Worm (Caenorhabditis elegans) whole organism, L3 larva: ENCODE results near the gene T05B4.13.
A peak's percentile ranks its signal among the peaks of the same experiment; 100 is the strongest.

Experiments used
- R02D3.7 ChIP-seq: fragments of 150-350 bp; optimal IDR thresholded peaks from 2 replicates; lab custom pipeline; 2014; ENCODE audit warnings: missing biosample characterization, missing genetic modification characterization
- ZK546.5 ChIP-seq: sonication (generic microtip); optimal IDR thresholded peaks from 2 replicates; lab custom pipeline; 2017; ENCODE audit warnings: missing biosample characterization, missing genetic modification characterization
- ceh-16 ChIP-seq: sonication (generic microtip); optimal IDR thresholded peaks from 2 replicates; lab custom pipeline; 2017; ENCODE audit warnings: missing biosample characterization, missing genetic modification characterization
- ceh-28 ChIP-seq: fragments of 150-350 bp; optimal IDR thresholded peaks from 2 replicates; lab custom pipeline; 2014; ENCODE audit warnings: missing biosample characterization, missing genetic modification reagents, missing genetic modification characterization
- ceh-82 ChIP-seq: fragments of 150-350 bp; optimal IDR thresholded peaks from 2 replicates; lab custom pipeline; 2014; ENCODE audit warnings: missing biosample characterization, missing genetic modification characterization
- ceh-9 ChIP-seq: sonication (generic microtip); optimal IDR thresholded peaks from 2 replicates; lab custom pipeline; 2018; ENCODE audit warnings: missing biosample characterization, missing genetic modification characterization
- daf-12 ChIP-seq: fragments of 150-350 bp; optimal IDR thresholded peaks from 2 replicates; lab custom pipeline; 2014; ENCODE audit warnings: missing biosample characterization, missing genetic modification reagents, missing genetic modification characterization
- egl-27 ChIP-seq: sonication (generic microtip); optimal IDR thresholded peaks from 4 replicates; lab custom pipeline; 2017; ENCODE audit warnings: missing biosample characterization, missing genetic modification reagents, missing genetic modification characterization
- egl-5 ChIP-seq: fragments of 150-350 bp; optimal IDR thresholded peaks from 2 replicates; lab custom pipeline; 2017; ENCODE audit warnings: missing biosample characterization, missing genetic modification reagents, missing genetic modification characterization, inconsistent platforms
- elt-1 ChIP-seq: fragments of 150-350 bp; optimal IDR thresholded peaks from 2 replicates; lab custom pipeline; 2014; ENCODE audit warnings: missing biosample characterization, missing genetic modification characterization
- elt-2 ChIP-seq: sonication (generic microtip); optimal IDR thresholded peaks from 2 replicates; lab custom pipeline; 2016; ENCODE audit warnings: missing genetic modification reagents, mild to moderate bottlenecking, missing genetic modification characterization, missing compliant biosample characterization
- eor-1 ChIP-seq, 2 experiments: fragments of 150-350 bp; optimal IDR thresholded peaks; 2 replicates each; lab custom pipeline; 2014 to 2018; ENCODE audit warnings: missing biosample characterization in 2 of 2, missing genetic modification characterization in 2 of 2
- fkh-10 ChIP-seq: sonication (generic microtip); optimal IDR thresholded peaks from 2 replicates; lab custom pipeline; 2017; ENCODE audit warnings: missing biosample characterization, missing genetic modification reagents, missing genetic modification characterization
- fos-1 ChIP-seq: fragments of 150-350 bp; optimal IDR thresholded peaks from 2 replicates; lab custom pipeline; 2014; ENCODE audit warnings: missing biosample characterization, missing genetic modification characterization
- hmg-11 ChIP-seq: sonication (generic microtip); optimal IDR thresholded peaks from 2 replicates; lab custom pipeline; 2016; ENCODE audit warnings: missing genetic modification characterization, missing compliant biosample characterization
- jun-1 ChIP-seq: fragments of 150-350 bp; optimal IDR thresholded peaks from 2 replicates; lab custom pipeline; 2014; ENCODE audit warnings: missing biosample characterization, missing genetic modification reagents, missing genetic modification characterization
- lsy-12 ChIP-seq: sonication (generic microtip); optimal IDR thresholded peaks from 2 replicates; lab custom pipeline; 2016; ENCODE audit warnings: mild to moderate bottlenecking, missing genetic modification characterization, missing compliant biosample characterization
- mdl-1 ChIP-seq: fragments of 150-350 bp; optimal IDR thresholded peaks from 2 replicates; lab custom pipeline; 2014; ENCODE audit warnings: missing biosample characterization, missing genetic modification characterization
- mml-1 ChIP-seq: fragments of 150-350 bp; sonication (generic microtip); optimal IDR thresholded peaks from 3 replicates; lab custom pipeline; 2014; ENCODE audit warnings: missing biosample characterization, missing genetic modification characterization
- nfya-1 ChIP-seq: sonication (generic microtip); optimal IDR thresholded peaks from 2 replicates; lab custom pipeline; 2017; ENCODE audit warnings: missing genetic modification characterization, mild to moderate bottlenecking, missing compliant biosample characterization, antibody characterized with exemption, moderate library complexity; ENCODE audit not compliant: insufficient read depth
- nhr-11 ChIP-seq: fragments of 150-350 bp; optimal IDR thresholded peaks from 2 replicates; lab custom pipeline; 2014; ENCODE audit warnings: missing biosample characterization, missing genetic modification characterization
- nhr-12 ChIP-seq: fragments of 150-350 bp; optimal IDR thresholded peaks from 2 replicates; lab custom pipeline; 2014; ENCODE audit warnings: missing biosample characterization, missing genetic modification characterization
- nhr-237 ChIP-seq: fragments of 150-350 bp; optimal IDR thresholded peaks from 2 replicates; lab custom pipeline; 2014; ENCODE audit warnings: missing biosample characterization, missing genetic modification characterization
- nhr-43 ChIP-seq: sonication (generic microtip); optimal IDR thresholded peaks from 2 replicates; lab custom pipeline; 2016; ENCODE audit warnings: mild to moderate bottlenecking, missing genetic modification characterization, missing compliant biosample characterization; ENCODE audit not compliant: poor library complexity, severe bottlenecking
- nhr-76 ChIP-seq: fragments of 150-350 bp; sonication (generic microtip); optimal IDR thresholded peaks from 5 replicates; lab custom pipeline; 2014; ENCODE audit warnings: missing biosample characterization, missing genetic modification characterization
- nhr-77 ChIP-seq: fragments of 150-350 bp; optimal IDR thresholded peaks from 2 replicates; lab custom pipeline; 2014; ENCODE audit warnings: missing biosample characterization, missing genetic modification characterization
- pha-4 ChIP-seq: fragments of 150-350 bp; optimal IDR thresholded peaks from 2 replicates; lab custom pipeline; 2014; ENCODE audit warnings: missing biosample characterization, missing genetic modification reagents, missing genetic modification characterization
- pqm-1 ChIP-seq: fragments of 150-350 bp; optimal IDR thresholded peaks from 2 replicates; lab custom pipeline; 2017; ENCODE audit warnings: missing biosample characterization, missing genetic modification characterization, inconsistent platforms
- sea-2 ChIP-seq: fragments of 150-350 bp; sonication (generic microtip); optimal IDR thresholded peaks from 4 replicates; lab custom pipeline; 2014; ENCODE audit warnings: missing biosample characterization, missing genetic modification reagents, missing genetic modification characterization
- snpc-4 ChIP-seq: fragments of 150-350 bp; optimal IDR thresholded peaks from 2 replicates; lab custom pipeline; 2014; ENCODE audit warnings: missing biosample characterization, missing genetic modification characterization
- tbx-2 ChIP-seq: sonication (generic microtip); optimal IDR thresholded peaks from 2 replicates; lab custom pipeline; 2016; ENCODE audit warnings: mild to moderate bottlenecking, missing genetic modification characterization, missing compliant biosample characterization
- unc-39 ChIP-seq: sonication (generic microtip); optimal IDR thresholded peaks from 4 replicates; lab custom pipeline; 2017; ENCODE audit warnings: missing biosample characterization, missing genetic modification characterization
- unc-62 ChIP-seq: fragments of 150-350 bp; sonication (generic microtip); optimal IDR thresholded peaks from 4 replicates; lab custom pipeline; 2014; ENCODE audit warnings: missing biosample characterization, missing genetic modification reagents, missing genetic modification characterization
- ztf-11 ChIP-seq: fragments of 150-350 bp; optimal IDR thresholded peaks from 2 replicates; lab custom pipeline; 2014; ENCODE audit warnings: missing biosample characterization, missing genetic modification characterization
- ztf-4 ChIP-seq: fragments of 150-350 bp; optimal IDR thresholded peaks from 2 replicates; lab custom pipeline; 2014; ENCODE audit warnings: missing biosample characterization, missing genetic modification characterization

The T05B4.13 gene

ce11 chrV:4162922-4163321 lies 35.6 kb upstream of the T05B4.13 start, which contains the start of gene Y45G5AM.4:
Y45G5AM.4 (plus strand) TSS chrV:4163222.
- TF ChIP-seq ceh-16 (tag; lab: Kevin White, UChicago) (no peak), daf-12 (tag; lab: Kevin White, UChicago) (no peak)

- TF ChIP-seq jun-1 (no peak), R02D3.7 (no peak), elt-2 (tag; lab: Kevin White, UChicago) (no peak), nhr-43 (tag; lab: Kevin White, UChicago) (no peak), ZK546.5 (tag; lab: Kevin White, UChicago) (no peak), nhr-77 (tag; lab: Kevin White, UChicago) (no peak), mdl-1 (tag; lab: Kevin White, UChicago) (no peak), nfya-1 (tag; lab: Kevin White, UChicago) (no peak), ceh-9 (tag; lab: Kevin White, UChicago) (no peak), mml-1 (tag; lab: Kevin White, UChicago) (no peak), eor-1 (tag; optimal IDR thresholded peaks at IDR 0.05; lab: Kevin White, UChicago) (no peak), snpc-4 (tag; lab: Kevin White, UChicago) (no peak), pqm-1 (tag; lab: Kevin White, UChicago) (no peak), egl-5 (tag; lab: Kevin White, UChicago) (no peak), ztf-11 (tag; lab: Kevin White, UChicago) (no peak), ceh-16 (tag; lab: Kevin White, UChicago) (no peak), egl-27 (tag; lab: Kevin White, UChicago) (no peak)
- TF ChIP-seq, all 47 proteins: peak for 0
These were observed 32.8 kb upstream of the T05B4.13 start, which contains the start of gene Y45G5AM.5 for ce11 chrV:4160086-4160485. Y45G5AM.5 (plus strand) TSS chrV:4160386.

ce11 chrV:4157291-4157690 lies 30.0 kb upstream of the T05B4.13 start:
- TF ChIP-seq jun-1 = no peak
- peak; percentile 12 for TF ChIP-seq nfya-1 (tag; lab: Kevin White, UChicago)
- no peak for TF ChIP-seq nhr-237 (tag; lab: Kevin White, UChicago)
- TF ChIP-seq elt-2 (tag; lab: Kevin White, UChicago) = peak; percentile 16

ce11 chrV:4152200-4152599 lies 24.9 kb upstream of the T05B4.13 start, which contains the start of gene Y45G5AM.6:
Y45G5AM.6 (minus strand) TSS chrV:4152300.
- TF ChIP-seq jun-1 (no peak), fos-1 (no peak), nhr-76 (tag; lab: Kevin White, UChicago) (no peak), elt-1 (tag; lab: Kevin White, UChicago) (no peak), ceh-9 (tag; lab: Kevin White, UChicago) (no peak), elt-2 (tag; lab: Kevin White, UChicago) (no peak), nhr-12 (tag; lab: Kevin White, UChicago) (no peak), ztf-4 (tag; lab: Kevin White, UChicago) (no peak), snpc-4 (tag; lab: Kevin White, UChicago) (no peak), tbx-2 (tag; lab: Kevin White, UChicago) (no peak), nhr-11 (tag; lab: Kevin White, UChicago) (no peak), pqm-1 (tag; lab: Kevin White, UChicago) (no peak), lsy-12 (tag; lab: Kevin White, UChicago) (no peak)

- no peak for TF ChIP-seq fos-1
- TF ChIP-seq hmg-11 (tag; lab: Kevin White, UChicago) = no peak
- no peak for TF ChIP-seq lsy-12 (tag; lab: Kevin White, UChicago)
- no peak for TF ChIP-seq pha-4
- TF ChIP-seq unc-62 (GFP tag; lab: Kevin White, UChicago) = no peak
- no peak for TF ChIP-seq egl-5 (tag; lab: Kevin White, UChicago)
- TF ChIP-seq jun-1 = no peak
- TF ChIP-seq fkh-10 (GFP tag; lab: Kevin White, UChicago) = no peak
- TF ChIP-seq daf-12 (tag; lab: Kevin White, UChicago) = no peak
- no peak for TF ChIP-seq tbx-2 (tag; lab: Kevin White, UChicago)
- no peak for TF ChIP-seq snpc-4 (tag; lab: Kevin White, UChicago)
- TF ChIP-seq ceh-82 = no peak
- no peak for TF ChIP-seq nhr-43 (tag; lab: Kevin White, UChicago)
- TF ChIP-seq ceh-28 = no peak
- no peak for TF ChIP-seq unc-39 (tag; lab: Kevin White, UChicago)
- TF ChIP-seq sea-2 (GFP tag; lab: Kevin White, UChicago) = no peak
- TF ChIP-seq nhr-12 (tag; lab: Kevin White, UChicago) = no peak
These were observed 24.1 kb upstream of the T05B4.13 start for ce11 chrV:4151400-4151799.
